Fruit fly (Drosophila melanogaster) whole organism, pupa: Measurements from ENCODE around the gene Arpc2.

Experiments used
- CG10348 ChIP-seq: fragments of 200-800 bp; sonication (Bioruptor generic); IDR thresholded peaks from 2 replicates; pipeline ENCODE4 v1.3.6; 2022; ENCODE audit warnings: missing biosample characterization, missing genetic modification characterization
- CG12605 ChIP-seq: fragments of 200-800 bp; sonication (Bioruptor generic); IDR thresholded peaks from 2 replicates; pipeline ENCODE4 v1.3.6; 2022; ENCODE audit warnings: missing biosample characterization, missing genetic modification characterization
- CG13204 ChIP-seq: fragments of 200-800 bp; sonication (Bioruptor generic); optimal IDR thresholded peaks from 2 replicates; lab custom pipeline; 2018; ENCODE audit warnings: missing biosample characterization, mild to moderate bottlenecking, missing genetic modification characterization, moderate library complexity
- CG14655 ChIP-seq: fragments of 200-800 bp; sonication (Bioruptor generic); optimal IDR thresholded peaks from 3 replicates; lab custom pipeline; 2017; ENCODE audit warnings: mild to moderate bottlenecking, missing biosample characterization, missing genetic modification reagents, missing genetic modification characterization
- CG15710 ChIP-seq: fragments of 200-800 bp; sonication (Bioruptor generic); optimal IDR thresholded peaks from 2 replicates; lab custom pipeline; 2018; ENCODE audit warnings: missing biosample characterization, mild to moderate bottlenecking, missing genetic modification characterization, moderate library complexity
- CG17806 ChIP-seq: fragments of 200-800 bp; sonication (Bioruptor generic); optimal IDR thresholded peaks from 2 replicates; lab custom pipeline; 2018; ENCODE audit warnings: missing biosample characterization, mild to moderate bottlenecking, missing genetic modification characterization, moderate library complexity
- CG32121 ChIP-seq: fragments of 200-800 bp; sonication (Bioruptor generic); IDR thresholded peaks from 2 replicates; pipeline ENCODE4 v1.3.6; 2022; ENCODE audit warnings: missing biosample characterization, missing genetic modification characterization
- CG34367 ChIP-seq: fragments of 200-800 bp; sonication (Bioruptor generic); optimal IDR thresholded peaks from 2 replicates; lab custom pipeline; 2018; ENCODE audit warnings: missing biosample characterization, mild to moderate bottlenecking, missing genetic modification characterization
- CG4496 ChIP-seq: fragments of 200-800 bp; sonication (Bioruptor generic); IDR thresholded peaks from 3 replicates; pipeline ENCODE4 v1.3.6; 2022; ENCODE audit warnings: missing biosample characterization, missing genetic modification characterization
- CG8159 ChIP-seq: fragments of 200-800 bp; sonication (Bioruptor generic); optimal IDR thresholded peaks from 3 replicates; lab custom pipeline; 2018; ENCODE audit warnings: missing biosample characterization, mild to moderate bottlenecking, missing genetic modification characterization, moderate library complexity
- CG8301 ChIP-seq: fragments of 200-800 bp; sonication (Bioruptor generic); optimal IDR thresholded peaks from 2 replicates; lab custom pipeline; 2018; ENCODE audit warnings: missing biosample characterization, mild to moderate bottlenecking, missing genetic modification characterization
- CG9948 ChIP-seq: fragments of 200-800 bp; sonication (Bioruptor generic); optimal IDR thresholded peaks from 2 replicates; lab custom pipeline; 2018; ENCODE audit warnings: missing biosample characterization, mild to moderate bottlenecking, missing genetic modification characterization, moderate library complexity
- D1 ChIP-seq: fragments of 200-800 bp; sonication (Bioruptor generic); optimal IDR thresholded peaks from 2 replicates; lab custom pipeline; 2018; ENCODE audit warnings: missing biosample characterization, mild to moderate bottlenecking, missing genetic modification characterization, moderate library complexity
- EcR ChIP-seq: fragments of 200-800 bp; sonication (Bioruptor generic); optimal IDR thresholded peaks from 3 replicates; lab custom pipeline; 2019; ENCODE audit warnings: missing biosample characterization, missing genetic modification characterization, mild to moderate bottlenecking, moderate library complexity, missing genetic modification reagents
- Ets98B ChIP-seq: fragments of 200-800 bp; sonication (Bioruptor generic); IDR thresholded peaks from 2 replicates; pipeline ENCODE4 v1.3.6; 2022; ENCODE audit warnings: missing biosample characterization, missing genetic modification characterization
- Pif1A ChIP-seq: fragments of 200-800 bp; sonication (Bioruptor generic); optimal IDR thresholded peaks from 3 replicates; lab custom pipeline; 2016; ENCODE audit warnings: missing biosample characterization, missing genetic modification characterization
- Pif1B ChIP-seq: fragments of 200-800 bp; sonication (Bioruptor generic); optimal IDR thresholded peaks from 3 replicates; lab custom pipeline; 2016; ENCODE audit warnings: missing biosample characterization, missing genetic modification characterization
- Snoo ChIP-seq: fragments of 200-800 bp; sonication (Bioruptor generic); optimal IDR thresholded peaks from 3 replicates; lab custom pipeline; 2017; ENCODE audit warnings: missing biosample characterization, mild to moderate bottlenecking, missing genetic modification characterization, inconsistent platforms
- fd96Ca ChIP-seq: fragments of 200-800 bp; sonication (Bioruptor generic); IDR thresholded peaks from 3 replicates; pipeline ENCODE4 v1.3.6; 2022; ENCODE audit warnings: missing biosample characterization, missing genetic modification characterization
- gl ChIP-seq: fragments of 200-800 bp; sonication (Bioruptor generic); optimal IDR thresholded peaks from 2 replicates; lab custom pipeline; 2018; ENCODE audit warnings: missing biosample characterization, mild to moderate bottlenecking, missing genetic modification characterization
- rn ChIP-seq: fragments of 200-800 bp; sonication (Bioruptor generic); IDR thresholded peaks from 2 replicates; pipeline ENCODE4 v1.3.6; 2022; ENCODE audit warnings: missing biosample characterization, missing genetic modification characterization

The Arpc2 gene

dm6 chr2L:20413826-20414225 is 3.0 kb upstream of the Arpc2 start:
- TF ChIP-seq Pif1A (GFP tag; lab: Kevin White, UChicago) (no peak), gl (tag; lab: Kevin White, UChicago) (no peak), rn (no peak), CG14655 (GFP tag; lab: Kevin White, UChicago) (no peak), CG4496 (GFP tag; lab: Robert Waterston, UW) (no peak), CG32121 (GFP tag; lab: Robert Waterston, UW) (no peak)

dm6 chr2L:20414750-20415211 is 2.1 kb upstream of the Arpc2 start, which contains the start of gene CG10947:
Gene CG10947 (minus strand): TSS chr2L:20414800.
- TF ChIP-seq Ets98B (GFP tag; lab: Robert Waterston, UW) (0 out of 2 replicates have a peak, but pooled peaks have one; percentile 16), rn (no peak), CG15710 (tag; lab: Kevin White, UChicago) (peak; percentile 16), fd96Ca (no peak), Pif1A (GFP tag; lab: Kevin White, UChicago) (peak; percentile 6), Snoo (tag; lab: Kevin White, UChicago) (peak; percentile 38), CG4496 (GFP tag; lab: Robert Waterston, UW) (peak; percentile 68), EcR (GFP tag; lab: Kevin White, UChicago) (no peak), CG8159 (tag; lab: Kevin White, UChicago) (no peak), CG17806 (tag; lab: Kevin White, UChicago) (no peak), CG8301 (tag; lab: Kevin White, UChicago) (peak; percentile 9), CG12605 (GFP tag; lab: Robert Waterston, UW) (no peak), CG32121 (GFP tag; lab: Robert Waterston, UW) (no peak), CG13204 (GFP tag; lab: Kevin White, UChicago) (no peak), gl (tag; lab: Kevin White, UChicago) (no peak)
- TF ChIP-seq, all 21 proteins: peak for 6

- TF ChIP-seq D1 (tag; lab: Kevin White, UChicago) = peak; percentile 14
- TF ChIP-seq CG32121 (GFP tag; lab: Robert Waterston, UW) = no peak; the same call in 1 of the 2 replicates
Observed at dm6 chr2L:20417597-20418286, 885 bp downstream of the Arpc2 start.

dm6 chr2L:20420035-20420434 is 3.2 kb downstream of the Arpc2 start:
- TF ChIP-seq CG12605 (GFP tag; lab: Robert Waterston, UW) = no peak
- TF ChIP-seq CG8301 (tag; lab: Kevin White, UChicago) = no peak
- no peak for TF ChIP-seq EcR (GFP tag; lab: Kevin White, UChicago)
- no peak for TF ChIP-seq fd96Ca
- no peak for TF ChIP-seq CG13204 (GFP tag; lab: Kevin White, UChicago)
- TF ChIP-seq CG15710 (tag; lab: Kevin White, UChicago) = no peak
- no peak for TF ChIP-seq CG17806 (tag; lab: Kevin White, UChicago)
- no peak for TF ChIP-seq CG32121 (GFP tag; lab: Robert Waterston, UW)
- TF ChIP-seq Pif1B (GFP tag; lab: Kevin White, UChicago) = no peak
- no peak for TF ChIP-seq rn
- no peak for TF ChIP-seq CG9948

dm6 chr2L:20424560-20424959 is 7.7 kb downstream of the Arpc2 start, which contains the start of gene CG15130:
Gene CG15130 (minus strand): TSS chr2L:20424660.
- TF ChIP-seq CG13204 (GFP tag; lab: Kevin White, UChicago) (no peak), CG17806 (tag; lab: Kevin White, UChicago) (no peak), Snoo (tag; lab: Kevin White, UChicago) (no peak), CG34367 (tag; lab: Kevin White, UChicago) (no peak), fd96Ca (no peak), CG9948 (no peak), gl (tag; lab: Kevin White, UChicago) (no peak), Ets98B (GFP tag; lab: Robert Waterston, UW) (no peak), CG32121 (GFP tag; lab: Robert Waterston, UW) (no peak), CG10348 (GFP tag; lab: Robert Waterston, UW) (no peak), CG15710 (tag; lab: Kevin White, UChicago) (no peak), EcR (GFP tag; lab: Kevin White, UChicago) (no peak), D1 (tag; lab: Kevin White, UChicago) (no peak), Pif1A (GFP tag; lab: Kevin White, UChicago) (no peak), CG14655 (GFP tag; lab: Kevin White, UChicago) (no peak), CG8159 (tag; lab: Kevin White, UChicago) (no peak), Pif1B (GFP tag; lab: Kevin White, UChicago) (no peak), CG8301 (tag; lab: Kevin White, UChicago) (no peak), CG12605 (GFP tag; lab: Robert Waterston, UW) (no peak)

dm6 chr2L:20425854-20426396 is 9.1 kb downstream of the Arpc2 start, which contains the start of gene CG31688:
Gene CG31688 (plus strand): TSS chr2L:20426199.
- TF ChIP-seq CG14655 (GFP tag; lab: Kevin White, UChicago) = no peak
- TF ChIP-seq CG13204 (GFP tag; lab: Kevin White, UChicago) = no peak
- no peak for TF ChIP-seq CG8301 (tag; lab: Kevin White, UChicago)
- no peak for TF ChIP-seq CG17806 (tag; lab: Kevin White, UChicago)
- TF ChIP-seq CG9948 = no peak
- no peak for TF ChIP-seq D1 (tag; lab: Kevin White, UChicago)
